Fruit fly (Drosophila melanogaster): Measurements from ENCODE around the gene aln.

DNA sequence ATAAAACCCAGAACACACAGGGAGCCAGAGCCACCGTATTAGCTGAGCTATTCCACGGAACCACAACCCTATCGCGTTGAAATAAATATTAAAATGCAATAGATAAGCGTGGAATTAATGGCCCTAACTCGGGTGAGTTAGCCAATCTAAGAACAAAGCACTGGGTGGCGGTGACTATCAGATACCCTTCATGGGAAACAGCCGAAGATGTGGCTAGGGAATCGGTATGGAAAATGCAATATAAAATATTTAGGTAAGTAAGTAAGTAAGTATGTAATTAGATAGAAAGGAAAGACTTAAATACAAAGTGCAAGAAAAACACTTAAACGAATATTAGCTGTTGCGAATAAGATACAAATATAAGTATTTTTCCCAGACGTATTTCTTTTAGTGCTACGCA, 27.9 kb downstream of the aln start:
- TF ChIP-seq CG8478 (optimal IDR thresholded peaks at IDR 0.05) (no peak), CTCF (optimal IDR thresholded peaks at IDR 0.05) (no peak)

Measured in S2 (cell line).